Worm (Caenorhabditis elegans) whole organism, mixed stage, embryonic: ENCODE results near the gene R04E5.9.

Source experiments
- nhr-237 ChIP-seq: fragments of 150-350 bp; optimal IDR thresholded peaks from 2 replicates; lab custom pipeline; 2014; ENCODE audit warnings: missing biosample characterization, missing genetic modification characterization
- nhr-76 ChIP-seq: sonication (generic microtip); optimal IDR thresholded peaks from 2 replicates; lab custom pipeline; 2017; ENCODE audit warnings: missing biosample characterization, missing genetic modification characterization
- unc-62 ChIP-seq: fragments of 150-350 bp; optimal IDR thresholded peaks from 2 replicates; lab custom pipeline; 2014; ENCODE audit warnings: missing biosample characterization, missing genetic modification reagents, missing genetic modification characterization

- TF ChIP-seq unc-62 (GFP tag; lab: Kevin White, UChicago) (no peak), nhr-76 (tag; lab: Kevin White, UChicago) (no peak), nhr-237 (tag; lab: Kevin White, UChicago) (no peak)
Measured at ce11 chrX:8786687-8787086, 24.3 kb downstream of the R04E5.9 start.
